Worm (Caenorhabditis elegans): Measurements from ENCODE around the gene usp-33.
A peak's percentile ranks its signal among the peaks of the same experiment; 100 is the strongest.

usp-33 gene

ce11 chrX:15597077-15597476, 5.9 kb downstream of the usp-33 start, which contains the start of gene K09A9.8:
Gene K09A9.8 (minus strand): TSS chrX:15597177.
- TF ChIP-seq ceh-13 (GFP tag; optimal IDR thresholded peaks at IDR 0.05): no peak
- TF ChIP-seq tbx-11 (GFP tag; IDR thresholded peaks at IDR 0.05): no peak
- TF ChIP-seq F13C5.2 (tag; optimal IDR thresholded peaks at IDR 0.05): no peak
- no peak for TF ChIP-seq hnd-1 (tag; optimal IDR thresholded peaks at IDR 0.05)

- no peak for TF ChIP-seq ets-7 (tag; optimal IDR thresholded peaks at IDR 0.05)
- TF ChIP-seq hmbx-1 (tag; optimal IDR thresholded peaks at IDR 0.05): no peak
- TF ChIP-seq tbx-37 (GFP tag; conservative IDR thresholded peaks at IDR 0.05): no peak
- no peak for TF ChIP-seq aly-1 (tag; optimal IDR thresholded peaks at IDR 0.05)
- no peak for TF ChIP-seq pes-1 (GFP tag; IDR thresholded peaks at IDR 0.05)
- TF ChIP-seq tra-4 (tag; optimal IDR thresholded peaks at IDR 0.05): no peak
- no peak for TF ChIP-seq F13C5.2 (tag; optimal IDR thresholded peaks at IDR 0.05)
Observed at ce11 chrX:15598661-15599384, 7.7 kb downstream of the usp-33 start.

- no peak for TF ChIP-seq F13C5.2 (tag; optimal IDR thresholded peaks at IDR 0.05)
- TF ChIP-seq hmbx-1 (tag; optimal IDR thresholded peaks at IDR 0.05): no peak
- TF ChIP-seq ama-1 (optimal IDR thresholded peaks at IDR 0.05): no peak
- no peak for TF ChIP-seq tbx-11 (GFP tag; IDR thresholded peaks at IDR 0.05)
- TF ChIP-seq scrt-1 (GFP tag; IDR thresholded peaks at IDR 0.05): no peak
- TF ChIP-seq ceh-36 (tag; optimal IDR thresholded peaks at IDR 0.05): no peak
- no peak for TF ChIP-seq sea-1 (GFP tag; conservative IDR thresholded peaks at IDR 0.05)
- no peak for TF ChIP-seq aly-1 (tag; optimal IDR thresholded peaks at IDR 0.05)
- TF ChIP-seq B0310.2 (tag; optimal IDR thresholded peaks at IDR 0.05): no peak
- TF ChIP-seq pes-1 (GFP tag; IDR thresholded peaks at IDR 0.05): no peak
- TF ChIP-seq flt-1 (GFP tag; IDR thresholded peaks at IDR 0.05): no peak
- TF ChIP-seq ets-7 (tag; optimal IDR thresholded peaks at IDR 0.05): no peak
- TF ChIP-seq hmg-4 (GFP tag; optimal IDR thresholded peaks at IDR 0.05): no peak
- TF ChIP-seq ceh-13 (GFP tag; optimal IDR thresholded peaks at IDR 0.05): no peak
- no peak for TF ChIP-seq tra-4 (tag; optimal IDR thresholded peaks at IDR 0.05)
Observed at ce11 chrX:15599925-15600324, 8.8 kb downstream of the usp-33 start.

- TF ChIP-seq hmg-4 (GFP tag; optimal IDR thresholded peaks at IDR 0.05) (peak; percentile 55), tra-4 (tag; optimal IDR thresholded peaks at IDR 0.05) (no peak)
Observed at ce11 chrX:15600512-15601117, 9.4 kb downstream of the usp-33 start, which contains the start of gene ent-2. Gene ent-2 (plus strand): TSS chrX:15601067.

- TF ChIP-seq scrt-1 (GFP tag; IDR thresholded peaks at IDR 0.05) (no peak), tbx-37 (GFP tag; conservative IDR thresholded peaks at IDR 0.05) (no peak), tbx-11 (GFP tag; IDR thresholded peaks at IDR 0.05) (no peak), ets-7 (tag; optimal IDR thresholded peaks at IDR 0.05) (no peak), hmbx-1 (tag; optimal IDR thresholded peaks at IDR 0.05) (no peak), hnd-1 (tag; optimal IDR thresholded peaks at IDR 0.05) (no peak), sea-1 (GFP tag; conservative IDR thresholded peaks at IDR 0.05) (no peak), hmg-4 (GFP tag; optimal IDR thresholded peaks at IDR 0.05) (no peak), aly-1 (tag; optimal IDR thresholded peaks at IDR 0.05) (no peak), F13C5.2 (tag; optimal IDR thresholded peaks at IDR 0.05) (no peak), B0310.2 (tag; optimal IDR thresholded peaks at IDR 0.05) (no peak), tra-4 (tag; optimal IDR thresholded peaks at IDR 0.05) (no peak), pes-1 (GFP tag; IDR thresholded peaks at IDR 0.05) (no peak), flt-1 (GFP tag; IDR thresholded peaks at IDR 0.05) (no peak), ceh-13 (GFP tag; optimal IDR thresholded peaks at IDR 0.05) (no peak), ceh-36 (tag; optimal IDR thresholded peaks at IDR 0.05) (no peak), ama-1 (optimal IDR thresholded peaks at IDR 0.05) (no peak)
Observed at ce11 chrX:15604236-15604635, 13.1 kb downstream of the usp-33 start.

ce11 chrX:15606585-15607276, 15.6 kb downstream of the usp-33 start, which contains the start of gene rab-14:
Gene rab-14 (minus strand): TSS chrX:15606635.
- TF ChIP-seq hmg-4 (GFP tag; optimal IDR thresholded peaks at IDR 0.05) (peak; percentile 83), pes-1 (GFP tag; IDR thresholded peaks at IDR 0.05) (peak; percentile 45; the same call in 1 of the 2 replicates), aly-1 (tag; optimal IDR thresholded peaks at IDR 0.05) (peak; percentile 22), F13C5.2 (tag; optimal IDR thresholded peaks at IDR 0.05) (peak; percentile 18), tra-4 (tag; optimal IDR thresholded peaks at IDR 0.05) (no peak), hmbx-1 (tag; optimal IDR thresholded peaks at IDR 0.05) (no peak), B0310.2 (tag; optimal IDR thresholded peaks at IDR 0.05) (peak; percentile 22), ets-7 (tag; optimal IDR thresholded peaks at IDR 0.05) (no peak), ama-1 (optimal IDR thresholded peaks at IDR 0.05) (no peak), ceh-13 (GFP tag; optimal IDR thresholded peaks at IDR 0.05) (no peak), ceh-36 (tag; optimal IDR thresholded peaks at IDR 0.05) (no peak), flt-1 (GFP tag; IDR thresholded peaks at IDR 0.05) (no peak), hnd-1 (tag; optimal IDR thresholded peaks at IDR 0.05) (no peak), sea-1 (GFP tag; conservative IDR thresholded peaks at IDR 0.05) (0 out of 2 replicates have a peak, but pooled peaks have one; percentile 39), tbx-11 (GFP tag; IDR thresholded peaks at IDR 0.05) (no peak), tbx-37 (GFP tag; conservative IDR thresholded peaks at IDR 0.05) (no peak), scrt-1 (GFP tag; IDR thresholded peaks at IDR 0.05) (no peak)

ce11 chrX:15607498-15608019, 16.4 kb downstream of the usp-33 start, which contains the start of gene nipi-3:
Gene nipi-3 (plus strand): TSS chrX:15607969.
- no peak for TF ChIP-seq flt-1 (GFP tag; IDR thresholded peaks at IDR 0.05)
- no peak for TF ChIP-seq hmbx-1 (tag; optimal IDR thresholded peaks at IDR 0.05)
- TF ChIP-seq ama-1 (optimal IDR thresholded peaks at IDR 0.05): no peak
- TF ChIP-seq tra-4 (tag; optimal IDR thresholded peaks at IDR 0.05): no peak
- TF ChIP-seq scrt-1 (GFP tag; IDR thresholded peaks at IDR 0.05): no peak
- TF ChIP-seq ceh-36 (tag; optimal IDR thresholded peaks at IDR 0.05): no peak
- TF ChIP-seq ets-7 (tag; optimal IDR thresholded peaks at IDR 0.05): no peak
- no peak for TF ChIP-seq sea-1 (GFP tag; conservative IDR thresholded peaks at IDR 0.05)
- no peak for TF ChIP-seq hmg-4 (GFP tag; optimal IDR thresholded peaks at IDR 0.05)
- no peak for TF ChIP-seq ceh-13 (GFP tag; optimal IDR thresholded peaks at IDR 0.05)

Measured in whole organism, early embryonic.